Worm (Caenorhabditis elegans): ENCODE results near the gene best-23.

The best-23 gene

ce11 chrII:7887295-7887694 lies 20.1 kb downstream of the best-23 start:
- TF ChIP-seq unc-42 (tag; optimal IDR thresholded peaks at IDR 0.05) (peak; percentile 16), C08G9.2 (tag; optimal IDR thresholded peaks at IDR 0.05) (no peak), unc-55 (GFP tag; optimal IDR thresholded peaks at IDR 0.05) (peak; percentile 19)

DNA sequence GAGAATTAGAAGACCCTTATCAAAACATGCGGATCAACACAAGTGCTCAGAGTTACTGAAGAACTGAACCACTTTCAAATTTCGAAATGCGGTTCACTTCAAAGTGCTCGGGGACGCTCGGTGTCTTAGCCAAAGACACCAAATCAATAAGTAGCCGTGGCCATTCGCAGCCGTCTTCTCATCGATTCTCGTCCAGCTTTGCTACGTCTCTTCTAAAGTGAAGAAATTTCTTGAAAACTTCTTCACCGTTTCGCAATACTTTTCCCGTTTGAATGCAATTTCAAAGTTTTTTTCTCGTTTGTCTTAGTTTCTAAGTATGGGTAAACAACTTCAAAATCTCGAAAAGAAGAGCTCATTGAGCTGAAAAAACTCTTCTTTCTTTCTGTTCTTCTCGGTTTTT lies 22.5 kb downstream of the best-23 start:
- TF ChIP-seq K09A11.1 (tag; optimal IDR thresholded peaks at IDR 0.05; ENCODE audit: insufficient read depth) (no peak), ceh-48 (tag; optimal IDR thresholded peaks at IDR 0.05) (peak; percentile 92)

DNA sequence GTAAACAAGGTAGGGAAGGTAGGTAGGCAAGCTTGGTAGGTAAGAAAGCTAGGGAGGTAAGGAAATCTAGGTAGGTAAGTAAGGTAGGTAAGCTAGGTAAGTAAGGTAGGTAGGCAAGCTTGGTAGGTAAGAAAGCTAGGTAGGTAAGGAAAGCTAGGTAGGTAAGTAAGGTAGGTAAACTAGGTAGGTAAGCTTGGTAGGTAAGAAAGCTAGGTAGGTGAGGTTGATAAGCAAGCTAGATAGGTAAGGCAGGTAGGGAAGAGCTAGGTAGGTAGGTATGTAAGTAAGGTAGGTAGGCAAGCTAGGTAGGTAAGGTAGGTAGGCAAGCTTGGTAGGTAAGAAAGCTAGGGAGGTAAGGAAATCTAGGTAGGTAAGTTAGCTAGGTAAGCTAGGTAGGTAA lies 24.2 kb downstream of the best-23 start:
- TF ChIP-seq hlh-13 (GFP tag; optimal IDR thresholded peaks at IDR 0.05): peak; percentile 30

DNA sequence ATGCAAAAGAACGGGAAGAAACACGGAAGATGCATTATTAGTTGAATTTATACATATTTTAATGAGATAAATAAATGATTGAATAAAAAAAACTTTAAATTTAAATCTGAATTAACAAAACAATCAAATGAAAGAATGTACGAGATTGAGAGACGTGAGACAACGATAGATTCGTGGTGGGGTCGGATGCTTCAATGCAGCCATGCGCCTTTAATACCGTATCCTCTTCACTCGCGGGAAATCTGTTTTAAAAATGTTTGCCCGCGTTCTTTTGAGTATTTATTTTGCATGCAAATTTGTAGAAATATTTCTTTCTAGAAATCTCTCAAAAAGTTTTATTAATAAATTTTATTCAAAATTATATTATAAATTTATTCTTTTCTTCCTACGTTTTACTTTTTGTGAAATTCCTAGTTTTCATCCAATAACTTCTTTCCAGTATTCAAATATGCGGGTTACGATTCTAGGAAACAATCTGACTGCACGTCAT lies 27.0 kb downstream of the best-23 start, which contains the start of gene perm-1:
perm-1 (plus strand) TSS at position 440 of the 490 bp plus-strand sequence.
- no peak for TF ChIP-seq sox-4 (tag; optimal IDR thresholded peaks at IDR 0.05)
- TF ChIP-seq ceh-2 (tag; optimal IDR thresholded peaks at IDR 0.05): no peak
- no peak for TF ChIP-seq lin-11 (tag; optimal IDR thresholded peaks at IDR 0.05)
- TF ChIP-seq ceh-24 (tag; optimal IDR thresholded peaks at IDR 0.05): no peak
- TF ChIP-seq tbx-7 (tag; optimal IDR thresholded peaks at IDR 0.05): no peak
- no peak for TF ChIP-seq nfya-1 (tag; optimal IDR thresholded peaks at IDR 0.05)
- no peak for TF ChIP-seq odd-2 (tag; optimal IDR thresholded peaks at IDR 0.05)
- no peak for TF ChIP-seq pha-4 (tag; optimal IDR thresholded peaks at IDR 0.05)
- TF ChIP-seq ztf-16 (tag; optimal IDR thresholded peaks at IDR 0.05): no peak
- no peak for TF ChIP-seq gmeb-2 (tag; optimal IDR thresholded peaks at IDR 0.05)
- TF ChIP-seq npax-4 (tag; optimal IDR thresholded peaks at IDR 0.05): no peak
- no peak for TF ChIP-seq ceh-30 (tag; optimal IDR thresholded peaks at IDR 0.05)
- no peak for TF ChIP-seq fax-1 (tag; optimal IDR thresholded peaks at IDR 0.05)
- no peak for TF ChIP-seq hlh-15 (tag; optimal IDR thresholded peaks at IDR 0.05)
- no peak for TF ChIP-seq pros-1 (tag; optimal IDR thresholded peaks at IDR 0.05)
- TF ChIP-seq elt-2 (tag; optimal IDR thresholded peaks at IDR 0.05): no peak

DNA sequence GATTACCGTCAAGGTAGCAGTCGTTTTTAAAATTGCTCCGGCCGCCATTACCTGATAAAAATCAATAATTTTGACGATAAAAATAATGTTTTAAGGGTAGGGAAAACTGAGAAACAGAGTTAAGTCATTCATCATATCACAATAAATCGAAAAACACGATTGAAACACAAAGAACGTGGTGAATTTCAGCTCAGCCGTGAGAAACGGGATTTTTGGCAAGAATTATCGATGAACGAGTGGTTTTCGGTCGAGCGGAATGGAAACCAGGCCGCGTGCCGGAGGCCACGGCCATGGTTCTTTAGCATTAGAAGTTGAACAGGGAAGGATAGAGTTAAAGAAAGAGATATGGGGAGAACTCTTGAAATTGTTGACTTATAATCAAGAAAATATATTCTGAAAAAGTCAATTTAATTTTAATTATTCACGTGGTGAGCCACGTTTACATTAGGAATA lies 28.1 kb downstream of the best-23 start, which contains the start of the genes vha-4 and T01H3.5:
vha-4 (minus strand) TSS at position 51 of the 453 bp plus-strand sequence.
T01H3.5 (plus strand) TSS at position 351 of the 453 bp plus-strand sequence.
- TF ChIP-seq ceh-24 (tag; optimal IDR thresholded peaks at IDR 0.05): no peak
- TF ChIP-seq ceh-31 (tag; optimal IDR thresholded peaks at IDR 0.05): peak; percentile 32
- peak; percentile 27 for TF ChIP-seq ets-4 (tag; optimal IDR thresholded peaks at IDR 0.05)
- no peak for TF ChIP-seq ceh-19 (GFP tag; optimal IDR thresholded peaks at IDR 0.05)
- peak; percentile 46 for TF ChIP-seq tbx-2 (tag; optimal IDR thresholded peaks at IDR 0.05)
- no peak for TF ChIP-seq C38D4.7 (GFP tag; optimal IDR thresholded peaks at IDR 0.05)
- TF ChIP-seq sox-2 (GFP tag; IDR thresholded peaks at IDR 0.05): no peak
- peak; percentile 15 for TF ChIP-seq C08G9.2 (tag; optimal IDR thresholded peaks at IDR 0.05)
- TF ChIP-seq ceh-2 (tag; optimal IDR thresholded peaks at IDR 0.05): peak; percentile 18

DNA sequence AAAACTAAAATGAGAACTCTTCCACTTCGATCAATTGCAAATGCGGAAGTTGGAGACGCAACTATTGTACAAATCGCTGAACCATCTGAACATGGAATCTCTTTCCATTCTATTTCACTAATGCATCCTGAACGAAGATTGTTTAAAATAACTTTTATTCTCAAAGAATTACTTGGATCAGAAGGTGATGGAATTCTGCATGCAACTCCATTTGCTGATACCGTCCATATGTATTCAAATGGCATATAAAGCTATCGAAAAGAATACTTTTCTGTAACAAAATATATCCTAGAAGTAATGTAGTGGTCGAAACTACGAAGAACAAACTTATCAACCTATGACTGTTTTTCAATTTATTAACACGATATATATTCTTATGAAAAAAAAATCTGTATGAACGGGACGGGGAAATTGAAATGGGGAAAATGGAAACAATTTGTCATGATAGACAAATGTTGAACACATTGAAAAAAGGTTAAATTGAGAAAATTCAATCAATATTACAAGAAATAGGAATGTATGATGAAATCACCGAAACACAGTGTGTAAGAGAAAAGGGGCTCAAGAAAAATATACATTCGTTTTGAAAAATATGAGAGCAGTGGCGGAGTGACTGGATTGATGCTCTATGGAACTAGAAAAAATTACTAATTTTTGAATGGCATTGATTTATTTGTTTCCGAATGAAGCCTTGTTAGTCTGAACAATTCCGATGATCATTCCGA lies 29.5 kb downstream of the best-23 start, which contains the start of gene T01H3.2:
T01H3.2 (minus strand) TSS at position 251 of the 725 bp plus-strand sequence.
- TF ChIP-seq ceh-9 (tag; optimal IDR thresholded peaks at IDR 0.05): no peak
- TF ChIP-seq sox-2 (GFP tag; IDR thresholded peaks at IDR 0.05): no peak
- TF ChIP-seq unc-86 (tag; optimal IDR thresholded peaks at IDR 0.05): no peak
- TF ChIP-seq mec-3 (tag; optimal IDR thresholded peaks at IDR 0.05; ENCODE audit: borderline replicate concordance): no peak
